Worm (Caenorhabditis elegans) whole organism, midembryonic: ENCODE data around the gene alkb-1.
"Not testable (repeated sequence)": the region's sequence is repeated elsewhere in the genome, so short reads cannot be mapped to it uniquely, and the experiment has no call there.

Experiments used
- flt-1 ChIP-seq: fragments of 200-800 bp; sonication (Bioruptor generic); IDR thresholded peaks from 2 replicates; pipeline ENCODE4 v1.3.6; 2022; ENCODE audit warnings: missing genetic modification characterization, missing compliant biosample characterization
- ztf-23 ChIP-seq: fragments of 200-800 bp; sonication (Bioruptor generic); IDR thresholded peaks from 2 replicates; pipeline ENCODE4 v1.3.6; 2022; ENCODE audit warnings: missing genetic modification reagents, missing genetic modification characterization, missing compliant biosample characterization
- ztf-29 ChIP-seq: fragments of 200-800 bp; sonication (Bioruptor generic); IDR thresholded peaks from 2 replicates; pipeline ENCODE4 v1.3.6; 2022; ENCODE audit warnings: missing genetic modification reagents, missing genetic modification characterization, missing compliant biosample characterization

alkb-1 gene

ce11 chrII:1467711-1468110, 55.5 kb downstream of the alkb-1 start, which contains the start of gene Y51H7C.1:
TSS of gene Y51H7C.1 (plus strand) at chrII:1467727.
- not testable (repeated sequence) for TF ChIP-seq ztf-23 (GFP tag; lab: Robert Waterston, UW); ztf-29; flt-1 (GFP tag; lab: Robert Waterston, UW)
